Fruit fly (Drosophila melanogaster) whole organism, embryonic: ENCODE results near the gene CG6726.
A peak's percentile ranks its signal among the peaks of the same experiment; 100 is the strongest.

Experiments
- BtbVII ChIP-seq: fragments of 200-800 bp; sonication (Bioruptor generic); optimal IDR thresholded peaks from 3 replicates; lab custom pipeline; 2017; ENCODE audit warnings: missing biosample characterization, mild to moderate bottlenecking, missing genetic modification characterization
- CG11695 ChIP-seq: fragments of 200-800 bp; sonication (Bioruptor generic); IDR thresholded peaks from 3 replicates; pipeline ENCODE4 v1.3.6; 2022; ENCODE audit warnings: missing biosample characterization, missing genetic modification characterization
- CG13287 ChIP-seq: fragments of 200-800 bp; sonication (Bioruptor generic); IDR thresholded peaks from 2 replicates; pipeline ENCODE4 v1.3.6; 2022; ENCODE audit warnings: missing biosample characterization, missing genetic modification characterization; ENCODE audit not compliant: partially characterized antibody
- CG14860 ChIP-seq: fragments of 200-800 bp; sonication (Bioruptor generic); IDR thresholded peaks from 3 replicates; pipeline ENCODE4 v1.3.6; 2022; ENCODE audit warnings: missing biosample characterization, missing genetic modification characterization; ENCODE audit not compliant: partially characterized antibody
- CG15696 ChIP-seq: fragments of 200-800 bp; sonication (Bioruptor generic); optimal IDR thresholded peaks from 2 replicates; lab custom pipeline; 2019; ENCODE audit warnings: missing biosample characterization, mild to moderate bottlenecking, missing genetic modification characterization, moderate library complexity
- CG18599 ChIP-seq: fragments of 200-800 bp; sonication (Bioruptor generic); optimal IDR thresholded peaks from 3 replicates; lab custom pipeline; 2017; ENCODE audit warnings: missing biosample characterization, missing genetic modification characterization, mild to moderate bottlenecking, moderate library complexity, missing genetic modification reagents
- CG2116 ChIP-seq: fragments of 200-800 bp; sonication (Bioruptor generic); optimal IDR thresholded peaks from 3 replicates; lab custom pipeline; 2018; ENCODE audit warnings: missing biosample characterization, mild to moderate bottlenecking, missing genetic modification characterization
- CG2199 ChIP-seq: fragments of 200-800 bp; sonication (Bioruptor generic); IDR thresholded peaks from 3 replicates; pipeline ENCODE4 v1.3.6; 2022; ENCODE audit warnings: missing biosample characterization, missing genetic modification characterization
- CG30403 ChIP-seq: fragments of 200-800 bp; sonication (Bioruptor generic); optimal IDR thresholded peaks from 3 replicates; lab custom pipeline; 2016; ENCODE audit warnings: missing biosample characterization, missing genetic modification characterization
- CG3281 ChIP-seq: fragments of 200-800 bp; sonication (Bioruptor generic); optimal IDR thresholded peaks from 3 replicates; lab custom pipeline; 2017; ENCODE audit warnings: missing biosample characterization, mild to moderate bottlenecking, missing genetic modification characterization
- CG3726 ChIP-seq: fragments of 200-800 bp; sonication (Bioruptor generic); IDR thresholded peaks from 3 replicates; pipeline ENCODE4, ENCODE4 v1.3.6; 2022; ENCODE audit warnings: missing biosample characterization, missing genetic modification characterization
- CG5180 ChIP-seq: fragments of 200-800 bp; sonication (Bioruptor generic); optimal IDR thresholded peaks from 3 replicates; lab custom pipeline; 2017; ENCODE audit warnings: missing biosample characterization, missing genetic modification characterization, mild to moderate bottlenecking, moderate library complexity, missing genetic modification reagents
- CG6683 ChIP-seq: fragments of 200-800 bp; sonication (Bioruptor generic); optimal IDR thresholded peaks from 2 replicates; lab custom pipeline; 2017; ENCODE audit warnings: missing biosample characterization, mild to moderate bottlenecking, missing genetic modification characterization, missing genetic modification reagents
- CG6791 ChIP-seq: fragments of 200-800 bp; sonication (Bioruptor generic); IDR thresholded peaks from 3 replicates; pipeline ENCODE4 v1.3.6; 2022; ENCODE audit warnings: missing biosample characterization, missing genetic modification characterization; ENCODE audit not compliant: partially characterized antibody
- CG7839 ChIP-seq: fragments of 200-800 bp; sonication (Bioruptor generic); optimal IDR thresholded peaks from 3 replicates; lab custom pipeline; 2018; ENCODE audit warnings: missing biosample characterization, mild to moderate bottlenecking, missing genetic modification characterization, moderate library complexity
- Doc3 ChIP-seq: fragments of 200-800 bp; sonication (Bioruptor generic); IDR thresholded peaks from 3 replicates; pipeline ENCODE4 v1.3.6; 2022; ENCODE audit warnings: missing biosample characterization, missing genetic modification characterization; ENCODE audit not compliant: partially characterized antibody
- E2f1 ChIP-seq: fragments of 200-800 bp; sonication (Bioruptor generic); IDR thresholded peaks from 2 replicates; pipeline ENCODE4 v1.3.6; 2022; ENCODE audit warnings: missing biosample characterization, missing genetic modification characterization
- E2f2 ChIP-seq: fragments of 200-800 bp; sonication (Bioruptor generic); IDR thresholded peaks from 2 replicates; pipeline ENCODE4 v1.3.6; 2022; ENCODE audit warnings: missing biosample characterization, missing genetic modification characterization
- ERR ChIP-seq: fragments of 200-800 bp; sonication (Bioruptor generic); optimal IDR thresholded peaks from 2 replicates; lab custom pipeline; 2016; ENCODE audit warnings: missing biosample characterization, missing genetic modification characterization
- Eip74EF ChIP-seq, 2 experiments: fragments of 200-800 bp in 1 of 2; fragments of >200 bp in 1 of 2; sonication (Bioruptor generic) in 1 of 2; optimal IDR thresholded peaks; 2 replicates each; lab custom pipeline; 2017 to 2019; ENCODE audit warnings: missing biosample characterization in 2 of 2, missing genetic modification characterization in 2 of 2, mild to moderate bottlenecking in 1 of 2, moderate library complexity in 1 of 2
- Gug ChIP-seq: fragments of 200-800 bp; sonication (Bioruptor generic); IDR thresholded peaks from 4 replicates; pipeline ENCODE4 v1.3.6; 2022; ENCODE audit warnings: missing biosample characterization, missing genetic modification characterization
- H2.0 ChIP-seq: fragments of 200-800 bp; sonication (Bioruptor generic); IDR thresholded peaks from 2 replicates; pipeline ENCODE4 v1.3.6; 2022; ENCODE audit warnings: missing biosample characterization, missing genetic modification characterization
- HLH3B ChIP-seq: fragments of 200-800 bp; sonication (Bioruptor generic); IDR thresholded peaks from 2 replicates; pipeline ENCODE4 v1.3.6; 2022; ENCODE audit warnings: missing biosample characterization, missing genetic modification characterization
- Hmr ChIP-seq: fragments of 200-800 bp; sonication (Bioruptor generic); optimal IDR thresholded peaks from 3 replicates; lab custom pipeline; 2017; ENCODE audit warnings: mild to moderate bottlenecking, missing biosample characterization, missing genetic modification reagents, missing genetic modification characterization
- Myb ChIP-seq: fragments of 200-800 bp; sonication (Bioruptor generic); optimal IDR thresholded peaks from 2 replicates; lab custom pipeline; 2016; ENCODE audit warnings: missing biosample characterization, missing genetic modification characterization
- Nf-YB ChIP-seq: fragments of 200-800 bp; sonication (Bioruptor generic); optimal IDR thresholded peaks from 3 replicates; lab custom pipeline; 2019; ENCODE audit warnings: missing biosample characterization, mild to moderate bottlenecking, missing genetic modification characterization, moderate library complexity
- Spps ChIP-seq: fragments of 200-800 bp; sonication (Bioruptor generic); optimal IDR thresholded peaks from 2 replicates; lab custom pipeline; 2018; ENCODE audit warnings: missing biosample characterization, mild to moderate bottlenecking, missing genetic modification characterization
- Ssrp ChIP-seq: fragments of 200-800 bp; sonication (Bioruptor generic); optimal IDR thresholded peaks from 2 replicates; lab custom pipeline; 2018; ENCODE audit warnings: missing biosample characterization, mild to moderate bottlenecking, missing genetic modification characterization, moderate library complexity
- TFAM ChIP-seq: fragments of 200-800 bp; sonication (Bioruptor generic); optimal IDR thresholded peaks from 2 replicates; lab custom pipeline; 2017; ENCODE audit warnings: missing biosample characterization, missing genetic modification characterization, inconsistent platforms
- Taf1 ChIP-seq: fragments of 200-800 bp; sonication (Bioruptor generic); IDR thresholded peaks from 2 replicates; pipeline ENCODE4 v1.3.6; 2022; ENCODE audit warnings: missing biosample characterization, missing genetic modification characterization
- Tbp ChIP-seq: fragments of >200 bp; optimal IDR thresholded peaks from 2 replicates; lab custom pipeline; 2018; ENCODE audit warnings: missing biosample characterization, missing genetic modification characterization
- bcd ChIP-seq: fragments of 200-800 bp; sonication (Bioruptor generic); optimal IDR thresholded peaks from 2 replicates; lab custom pipeline; 2017; ENCODE audit warnings: missing biosample characterization, mild to moderate bottlenecking, missing genetic modification characterization
- cato ChIP-seq: fragments of 200-800 bp; sonication (Bioruptor generic); optimal IDR thresholded peaks from 2 replicates; lab custom pipeline; 2016; ENCODE audit warnings: missing biosample characterization, missing genetic modification characterization, borderline replicate concordance
- chif ChIP-seq, 2 experiments: fragments of 200-800 bp; sonication (Bioruptor generic); optimal IDR thresholded peaks; 3 replicates each; lab custom pipeline; 2016; ENCODE audit warnings: missing biosample characterization in 2 of 2, missing genetic modification characterization in 2 of 2
- chn ChIP-seq: fragments of 200-800 bp; sonication (Bioruptor generic); optimal IDR thresholded peaks from 2 replicates; lab custom pipeline; 2016; ENCODE audit warnings: missing biosample characterization, missing genetic modification characterization
- crp ChIP-seq, 2 experiments: fragments of 200-800 bp; sonication (Bioruptor generic); optimal IDR thresholded peaks; 2 replicates in 1 of 2; 3 replicates in 1 of 2; lab custom pipeline; 2017; ENCODE audit warnings: missing biosample characterization in 2 of 2, missing genetic modification characterization in 2 of 2, mild to moderate bottlenecking in 1 of 2, moderate library complexity in 1 of 2
- cwo ChIP-seq: fragments of 200-800 bp; sonication (Bioruptor generic); optimal IDR thresholded peaks from 3 replicates; lab custom pipeline; 2017; ENCODE audit warnings: missing biosample characterization, missing genetic modification characterization, mild to moderate bottlenecking, moderate library complexity, missing genetic modification reagents
- dati ChIP-seq: fragments of 200-800 bp; sonication (Bioruptor generic); IDR thresholded peaks from 2 replicates; pipeline ENCODE4 v1.3.6; 2022; ENCODE audit warnings: missing biosample characterization, missing genetic modification characterization
- ewg ChIP-seq: fragments of 200-800 bp; sonication (Bioruptor generic); optimal IDR thresholded peaks from 3 replicates; lab custom pipeline; 2017; ENCODE audit warnings: mild to moderate bottlenecking, missing biosample characterization, missing genetic modification reagents, missing genetic modification characterization
- her ChIP-seq: fragments of 200-800 bp; sonication (Bioruptor generic); optimal IDR thresholded peaks from 2 replicates; lab custom pipeline; 2016; ENCODE audit warnings: missing biosample characterization, missing genetic modification characterization
- hth ChIP-seq: fragments of >200 bp; optimal IDR thresholded peaks from 2 replicates; lab custom pipeline; 2017; ENCODE audit warnings: inconsistent platforms
- jing ChIP-seq: fragments of 200-800 bp; sonication (Bioruptor generic); optimal IDR thresholded peaks from 2 replicates; lab custom pipeline; 2018; ENCODE audit warnings: missing biosample characterization, mild to moderate bottlenecking, missing genetic modification characterization
- knrl ChIP-seq: fragments of 200-800 bp; sonication (Bioruptor generic); IDR thresholded peaks from 3 replicates; pipeline ENCODE4 v1.3.6; 2022; ENCODE audit warnings: missing biosample characterization, missing genetic modification characterization; ENCODE audit not compliant: partially characterized antibody
- lola ChIP-seq, 3 experiments: fragments of >200 bp in 2 of 3; fragments of 200-800 bp in 1 of 3; sonication (Bioruptor generic) in 1 of 3; optimal IDR thresholded peaks; 2 replicates each; lab custom pipeline; 2017 to 2019; ENCODE audit warnings: missing biosample characterization in 3 of 3, missing genetic modification characterization in 3 of 3, mild to moderate bottlenecking in 1 of 3, moderate library complexity in 1 of 3
- mirr ChIP-seq: fragments of 200-800 bp; sonication (Bioruptor generic); optimal IDR thresholded peaks from 3 replicates; lab custom pipeline; 2018; ENCODE audit warnings: missing biosample characterization, mild to moderate bottlenecking, missing genetic modification characterization
- pita ChIP-seq: fragments of 200-800 bp; sonication (Bioruptor generic); optimal IDR thresholded peaks from 2 replicates; lab custom pipeline; 2017; ENCODE audit warnings: missing biosample characterization, mild to moderate bottlenecking, missing genetic modification characterization
- pzg ChIP-seq: fragments of 200-800 bp; sonication (Bioruptor generic); optimal IDR thresholded peaks from 3 replicates; lab custom pipeline; 2018; ENCODE audit warnings: missing biosample characterization, mild to moderate bottlenecking, missing genetic modification characterization, moderate library complexity
- row ChIP-seq: fragments of 200-800 bp; sonication (Bioruptor generic); IDR thresholded peaks from 3 replicates; pipeline ENCODE4 v1.3.6; 2022; ENCODE audit warnings: missing biosample characterization, missing genetic modification characterization
- twi ChIP-seq: fragments of 200-800 bp; optimal IDR thresholded peaks from 2 replicates; lab custom pipeline; 2019; ENCODE audit warnings: missing biosample characterization, mild to moderate bottlenecking, missing genetic modification characterization, moderate library complexity
- z ChIP-seq: fragments of 200-800 bp; sonication (Bioruptor generic); IDR thresholded peaks from 3 replicates; pipeline ENCODE4 v1.3.6; 2022; ENCODE audit warnings: missing biosample characterization, missing genetic modification characterization

Gene CG6726

DNA sequence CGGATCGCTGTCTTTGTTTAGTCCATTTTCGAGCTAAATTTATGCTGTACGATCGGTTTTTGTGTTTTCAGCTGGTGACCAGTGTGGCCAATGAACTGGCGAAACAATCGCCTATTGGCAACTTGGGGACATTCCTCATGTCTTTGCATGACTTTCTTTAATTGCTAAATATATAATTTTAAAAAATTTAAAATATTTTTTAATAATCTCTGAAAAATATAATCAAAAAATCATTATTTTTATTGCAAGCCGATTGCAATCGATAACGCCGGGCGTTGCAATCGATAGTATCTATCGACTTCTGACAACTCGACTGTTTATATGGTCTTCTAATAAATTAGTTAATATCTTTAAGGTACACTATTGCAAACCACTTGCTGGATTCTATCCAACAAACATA lies 30.3 kb upstream of the CG6726 start, which contains the start of the genes sav and Ublcp1:
Gene sav, minus strand, starts transcription at position 96 of the 400 bp plus-strand sequence.
Gene Ublcp1, plus strand, starts transcription at position 285 of the 400 bp plus-strand sequence.
- TF ChIP-seq Ssrp (tag; lab: Kevin White, UChicago) (peak; percentile 17), crp (GFP tag; optimal IDR thresholded peaks at IDR 0.05; lab: Kevin White, UChicago) (peak in 1 of 2 experiments; percentile 76), CG30403 (GFP tag; lab: Kevin White, UChicago) (peak; percentile 5), CG11695 (GFP tag; lab: Robert Waterston, UW) (no peak), HLH3B (GFP tag; lab: Robert Waterston, UW) (no peak), twi (tag; lab: Kevin White, UChicago) (peak; percentile 16), TFAM (GFP tag; lab: Kevin White, UChicago) (no peak), chif (GFP tag; optimal IDR thresholded peaks at IDR 0.05; lab: Kevin White, UChicago) (no peak), CG6791 (GFP tag; lab: Robert Waterston, UW) (peak; percentile 88), cato (no peak), Doc3 (peak; percentile 91), lola (GFP tag; optimal IDR thresholded peaks at IDR 0.05; lab: Kevin White, UChicago) (no peak), H2.0 (GFP tag; lab: Robert Waterston, UW) (no peak), CG3281 (peak; percentile 19), Spps (tag; lab: Kevin White, UChicago) (peak; percentile 17), bcd (GFP tag; lab: Kevin White, UChicago) (no peak), CG6683 (GFP tag; lab: Kevin White, UChicago) (no peak), jing (GFP tag; lab: Kevin White, UChicago) (no peak), cwo (GFP tag; lab: Kevin White, UChicago) (no peak), ERR (GFP tag; lab: Kevin White, UChicago) (no peak), pita (no peak), knrl (peak; percentile 92), hth (no peak), Hmr (GFP tag; lab: Kevin White, UChicago) (peak; percentile 6), E2f1 (GFP tag; lab: Robert Waterston, UW) (no peak), Taf1 (GFP tag; lab: Robert Waterston, UW) (no peak), her (GFP tag; lab: Kevin White, UChicago) (no peak), CG14860 (GFP tag; lab: Robert Waterston, UW) (peak; percentile 84), dati (GFP tag; lab: Robert Waterston, UW) (no peak), E2f2 (peak; percentile 54), row (GFP tag; lab: Robert Waterston, UW) (peak; percentile 67), mirr (GFP tag; lab: Kevin White, UChicago) (no peak), CG5180 (GFP tag; lab: Kevin White, UChicago) (no peak), CG18599 (GFP tag; lab: Kevin White, UChicago) (no peak), CG15696 (tag; lab: Kevin White, UChicago) (no peak), CG3726 (GFP tag; lab: Robert Waterston, UW) (no peak), Eip74EF (GFP tag; optimal IDR thresholded peaks at IDR 0.05; lab: Kevin White, UChicago) (no peak), Tbp (GFP tag; lab: Kevin White, UChicago) (no peak), pzg (peak; percentile 33), chn (GFP tag; lab: Kevin White, UChicago) (peak; percentile 6), CG2199 (GFP tag; lab: Robert Waterston, UW) (no peak), CG7839 (no peak), z (GFP tag; lab: Robert Waterston, UW) (no peak), CG2116 (peak; percentile 78), Gug (GFP tag; lab: Robert Waterston, UW) (peak; percentile 27; the same call in 1 of the 4 replicates), CG13287 (GFP tag; lab: Robert Waterston, UW) (peak; percentile 97), Nf-YB (GFP tag; lab: Kevin White, UChicago) (no peak), BtbVII (no peak), Myb (no peak), ewg (no peak)
